Worm (Caenorhabditis elegans) whole organism, mixed stage, embryonic: ENCODE data around the gene ubh-1.

Experiments
- blmp-1 ChIP-seq: fragments of 150-350 bp; optimal IDR thresholded peaks from 2 replicates; lab custom pipeline; 2014; ENCODE audit warnings: missing biosample characterization, missing genetic modification characterization
- ces-1 ChIP-seq: fragments of 150-350 bp; optimal IDR thresholded peaks from 2 replicates; lab custom pipeline; 2014; ENCODE audit warnings: missing biosample characterization, missing genetic modification reagents, missing genetic modification characterization
- lin-13 ChIP-seq: fragments of 150-350 bp; optimal IDR thresholded peaks from 2 replicates; lab custom pipeline; 2014; ENCODE audit warnings: missing biosample characterization, missing genetic modification characterization
- mep-1 ChIP-seq: fragments of 150-350 bp; optimal IDR thresholded peaks from 2 replicates; lab custom pipeline; 2017; ENCODE audit warnings: missing biosample characterization, missing genetic modification reagents, missing genetic modification characterization, inconsistent platforms
- mls-2 ChIP-seq: sonication (generic microtip); optimal IDR thresholded peaks from 2 replicates; lab custom pipeline; 2016; ENCODE audit warnings: mild to moderate bottlenecking, missing genetic modification characterization, moderate library complexity, missing compliant biosample characterization
- nhr-76 ChIP-seq: sonication (generic microtip); optimal IDR thresholded peaks from 2 replicates; lab custom pipeline; 2017; ENCODE audit warnings: missing biosample characterization, missing genetic modification characterization
- snpc-4 ChIP-seq: fragments of 150-350 bp; optimal IDR thresholded peaks from 2 replicates; lab custom pipeline; 2014; ENCODE audit warnings: missing biosample characterization, missing genetic modification characterization
- unc-62 ChIP-seq: fragments of 150-350 bp; optimal IDR thresholded peaks from 2 replicates; lab custom pipeline; 2014; ENCODE audit warnings: missing biosample characterization, missing genetic modification reagents, missing genetic modification characterization
- zip-8 ChIP-seq: fragments of 150-350 bp; optimal IDR thresholded peaks from 2 replicates; lab custom pipeline; 2014; ENCODE audit warnings: missing biosample characterization, missing genetic modification characterization
- ztf-11 ChIP-seq: fragments of 150-350 bp; optimal IDR thresholded peaks from 2 replicates; lab custom pipeline; 2014; ENCODE audit warnings: missing biosample characterization, missing genetic modification characterization

DNA sequence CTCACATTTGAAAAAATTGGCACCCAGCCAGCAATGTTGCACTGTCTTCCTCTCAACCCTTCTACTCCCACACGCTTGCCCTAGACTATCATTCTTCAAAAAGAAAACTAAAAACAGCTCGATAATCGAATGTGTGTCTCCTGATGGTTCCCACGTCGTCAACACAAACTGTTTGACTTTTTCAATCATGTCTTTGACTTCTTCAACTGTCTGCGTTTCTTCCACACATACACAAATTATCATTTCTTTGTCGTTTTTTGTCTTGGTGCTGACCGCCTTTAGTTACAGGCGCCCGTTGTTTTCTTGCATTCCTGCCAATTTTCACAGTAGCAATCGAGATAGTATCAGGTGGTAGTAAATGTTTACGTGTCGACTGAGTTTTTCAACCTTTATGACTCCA is 48.6 kb downstream of the ubh-1 start:
- TF ChIP-seq ztf-11 (no peak), blmp-1 (tag; lab: Kevin White, UChicago) (no peak), snpc-4 (tag; lab: Kevin White, UChicago) (no peak), nhr-76 (no peak), mls-2 (tag; lab: Kevin White, UChicago) (no peak), lin-13 (tag; lab: Kevin White, UChicago) (no peak), mep-1 (tag; lab: Kevin White, UChicago) (no peak), ces-1 (no peak), unc-62 (GFP tag; lab: Kevin White, UChicago) (no peak), zip-8 (tag; lab: Kevin White, UChicago) (no peak)
